Comparison of ENCODE assay signal across 6 worm cellular contexts in genomic region chrIV:740674-741073, ce11.
TF ChIP-seq lines count a peak whose summit lies in the region.

No protein-coding gene starts in this region.

TF ChIP-seq in whole organism, L1 larva, 84 proteins besides CTCF, POLR2A, EP300 and RAD21 (continues in another document):
- TF ChIP-seq efl-3 (GFP tag; optimal IDR thresholded peaks at IDR 0.05; lab: Kevin White, UChicago) (no peak), nhr-47 (tag; optimal IDR thresholded peaks at IDR 0.05; lab: Kevin White, UChicago) (peak; percentile 10), lin-39 (tag; optimal IDR thresholded peaks at IDR 0.05; lab: Kevin White, UChicago) (peak; percentile 58), nhr-19 (GFP tag; conservative IDR thresholded peaks at IDR 0.05; lab: Robert Waterston, UW) (peak; percentile 47), ceh-8 (GFP tag; optimal IDR thresholded peaks at IDR 0.05; lab: Kevin White, UChicago) (no peak), mef-2 (tag; optimal IDR thresholded peaks at IDR 0.05; lab: Kevin White, UChicago) (no peak), C16A3.4 (tag; optimal IDR thresholded peaks at IDR 0.05; lab: Kevin White, UChicago) (no peak), hpl-2 (GFP tag; optimal IDR thresholded peaks at IDR 0.05; lab: Kevin White, UChicago) (no peak), nhr-71 (tag; optimal IDR thresholded peaks at IDR 0.05; lab: Kevin White, UChicago) (peak; percentile 81), efl-1 (optimal IDR thresholded peaks at IDR 0.05; lab: Kevin White, UChicago) (peak; percentile 12 to 26), efl-1 (GFP tag; optimal IDR thresholded peaks at IDR 0.05 in 1 of 2; lab: Kevin White, UChicago) (no peak), C34B4.2 (tag; optimal IDR thresholded peaks at IDR 0.05; lab: Kevin White, UChicago) (no peak), Y116A8C.19 (tag; optimal IDR thresholded peaks at IDR 0.05; lab: Kevin White, UChicago; ENCODE audit: borderline replicate concordance) (no peak), nhr-84 (tag; optimal IDR thresholded peaks at IDR 0.05; lab: Kevin White, UChicago) (no peak), dpl-1 (GFP tag; optimal IDR thresholded peaks at IDR 0.05; lab: Kevin White, UChicago) (no peak)

TF ChIP-seq in whole organism, L2 larva, 48 proteins besides CTCF, POLR2A, EP300 and RAD21:
- TF ChIP-seq sma-9 (GFP tag; optimal IDR thresholded peaks at IDR 0.05; lab: Kevin White, UChicago) (peak; percentile 13), sma-9 (tag; optimal IDR thresholded peaks at IDR 0.05; lab: Kevin White, UChicago) (no peak), mab-5 (tag; optimal IDR thresholded peaks at IDR 0.05; lab: Kevin White, UChicago) (peak; percentile 93), ztf-11 (tag; optimal IDR thresholded peaks at IDR 0.05; lab: Kevin White, UChicago) (no peak), lin-39 (tag; optimal IDR thresholded peaks at IDR 0.05; lab: Kevin White, UChicago) (no peak), nhr-6 (tag; optimal IDR thresholded peaks at IDR 0.05; lab: Kevin White, UChicago) (no peak), F13H6.1 (tag; optimal IDR thresholded peaks at IDR 0.05; lab: Kevin White, UChicago) (peak; percentile 56)

TF ChIP-seq in whole organism, L3 larva, 47 proteins besides CTCF, POLR2A, EP300 and RAD21:
- TF ChIP-seq zag-1 (tag; optimal IDR thresholded peaks at IDR 0.05; lab: Kevin White, UChicago) (no peak), ZK546.5 (tag; optimal IDR thresholded peaks at IDR 0.05; lab: Kevin White, UChicago) (no peak), nhr-25 (tag; optimal IDR thresholded peaks at IDR 0.05; lab: Kevin White, UChicago) (no peak), lin-39 (tag; optimal IDR thresholded peaks at IDR 0.05; lab: Kevin White, UChicago) (peak; percentile 2), daf-12 (tag; optimal IDR thresholded peaks at IDR 0.05; lab: Kevin White, UChicago) (no peak), egl-5 (tag; optimal IDR thresholded peaks at IDR 0.05; lab: Kevin White, UChicago) (peak; percentile 87), fkh-2 (tag; optimal IDR thresholded peaks at IDR 0.05; lab: Kevin White, UChicago) (no peak), nfya-1 (tag; optimal IDR thresholded peaks at IDR 0.05; lab: Kevin White, UChicago; ENCODE audit: insufficient read depth) (peak; percentile 17), aly-2 (tag; optimal IDR thresholded peaks at IDR 0.05; lab: Kevin White, UChicago) (no peak), nhr-43 (tag; optimal IDR thresholded peaks at IDR 0.05; lab: Kevin White, UChicago; ENCODE audit: poor library complexity, severe bottlenecking) (no peak), nhr-12 (tag; optimal IDR thresholded peaks at IDR 0.05; lab: Kevin White, UChicago) (no peak), elt-2 (tag; optimal IDR thresholded peaks at IDR 0.05; lab: Kevin White, UChicago) (no peak), nhr-23 (tag; optimal IDR thresholded peaks at IDR 0.05; lab: Kevin White, UChicago) (no peak), unc-62 (GFP tag; optimal IDR thresholded peaks at IDR 0.05; lab: Kevin White, UChicago) (no peak), pha-4 (tag; optimal IDR thresholded peaks at IDR 0.05; lab: Kevin White, UChicago) (no peak)

TF ChIP-seq in whole organism, L4 larva, 104 proteins besides CTCF, POLR2A, EP300 and RAD21:
- TF ChIP-seq nhr-11 (tag; optimal IDR thresholded peaks at IDR 0.05; lab: Kevin White, UChicago), result peak; percentile 13
- TF ChIP-seq aha-1 (tag; lab: Kevin White, UChicago), result peak; percentile 32
- no peak for TF ChIP-seq lsy-2 (tag; optimal IDR thresholded peaks at IDR 0.05; lab: Kevin White, UChicago)
- TF ChIP-seq unc-62 (GFP tag; optimal IDR thresholded peaks at IDR 0.05 in 1 of 2; lab: Kevin White, UChicago), result peak in 1 of 2 experiments; percentile 68
- TF ChIP-seq unc-62 (tag; optimal IDR thresholded peaks at IDR 0.05; lab: Kevin White, UChicago), result no peak
TF ChIP-seq in whole organism, L4 larva: peak in this region for 3.

TF ChIP-seq in whole organism, late embryonic, 69 proteins besides CTCF, POLR2A, EP300 and RAD21:
- TF ChIP-seq unc-55 (GFP tag; optimal IDR thresholded peaks at IDR 0.05; lab: Kevin White, UChicago) (peak; percentile 94), ztf-16 (tag; optimal IDR thresholded peaks at IDR 0.05; lab: Kevin White, UChicago) (no peak), fkh-10 (GFP tag; optimal IDR thresholded peaks at IDR 0.05; lab: Kevin White, UChicago) (no peak)

TF ChIP-seq in whole organism, mixed stage, embryonic, 35 proteins besides CTCF, POLR2A, EP300 and RAD21:
- TF ChIP-seq unc-120 (tag; optimal IDR thresholded peaks at IDR 0.05; lab: Kevin White, UChicago; ENCODE audit: poor library complexity, severe bottlenecking), result peak; percentile 41
- peak; percentile 95 for TF ChIP-seq unc-62 (GFP tag; optimal IDR thresholded peaks at IDR 0.05; lab: Kevin White, UChicago)
- TF ChIP-seq drap-1 (GFP tag; optimal IDR thresholded peaks at IDR 0.05; lab: Kevin White, UChicago), result no peak
- no peak for TF ChIP-seq elt-1 (tag; optimal IDR thresholded peaks at IDR 0.05; lab: Kevin White, UChicago; ENCODE audit: borderline replicate concordance, insufficient read depth)
- no peak for TF ChIP-seq zip-8 (tag; optimal IDR thresholded peaks at IDR 0.05; lab: Kevin White, UChicago)
- peak; percentile 78 for TF ChIP-seq hlh-1 (tag; optimal IDR thresholded peaks at IDR 0.05; lab: Kevin White, UChicago)
- no peak for TF ChIP-seq elt-3 (tag; optimal IDR thresholded peaks at IDR 0.05; lab: Kevin White, UChicago)
- TF ChIP-seq ces-1 (GFP tag; optimal IDR thresholded peaks at IDR 0.05; lab: Kevin White, UChicago), result peak; percentile 48
- peak; percentile 80 for TF ChIP-seq mab-5 (tag; optimal IDR thresholded peaks at IDR 0.05; lab: Kevin White, UChicago)
- TF ChIP-seq nhr-2 (tag; optimal IDR thresholded peaks at IDR 0.05; lab: Kevin White, UChicago), result peak; percentile 17

Comparison
In these comparisons a context has a peak if more than half of its experiments do, and no peak if none do; other contexts are left out.
1. Of the 29 proteins assayed by ChIP-seq in both whole organism, L4 larva and whole organism, L1 larva: peak only in whole organism, L4 larva: aha-1 and nhr-11; only in whole organism, L1 larva: lin-39 and lsy-2; in both: none; in neither: 24; mixed calls (peak in some experiments, not most) for 1.